Fruit fly (Drosophila melanogaster) whole organism, wandering third instar larva: ENCODE results near the gene Sirt7.
A peak's percentile ranks its signal among the peaks of the same experiment; 100 is the strongest.

Experiments used
- Abd-B ChIP-seq: fragments of >200 bp; optimal IDR thresholded peaks from 2 replicates; lab custom pipeline; 2017; ENCODE audit warnings: missing biosample characterization, missing genetic modification characterization
- CG9705 ChIP-seq: fragments of 200-800 bp; sonication (Bioruptor generic); optimal IDR thresholded peaks from 2 replicates; lab custom pipeline; 2018; ENCODE audit warnings: missing biosample characterization, mild to moderate bottlenecking, missing genetic modification characterization
- CrebA ChIP-seq: fragments of 200-800 bp; sonication (Bioruptor generic); optimal IDR thresholded peaks from 2 replicates; lab custom pipeline; 2016; ENCODE audit warnings: missing biosample characterization, mild to moderate bottlenecking, missing genetic modification characterization, borderline replicate concordance
- Dfd ChIP-seq: fragments of >200 bp; optimal IDR thresholded peaks from 2 replicates; lab custom pipeline; 2017; ENCODE audit warnings: missing biosample characterization, missing genetic modification characterization
- Dif ChIP-seq: fragments of 200-275, 200-300 bp; sonication (Bioruptor generic); optimal IDR thresholded peaks from 2 replicates; lab custom pipeline; 2018; ENCODE audit warnings: missing biosample characterization, missing genetic modification characterization; ENCODE audit not compliant: partially characterized antibody
- HLH106 ChIP-seq: fragments of 200-800 bp; optimal IDR thresholded peaks from 3 replicates; lab custom pipeline; 2019; ENCODE audit warnings: missing biosample characterization, mild to moderate bottlenecking, missing genetic modification characterization, moderate library complexity
- Hr83 ChIP-seq: fragments of 200-300 bp; sonication (Bioruptor generic); optimal IDR thresholded peaks from 2 replicates; lab custom pipeline; 2016; ENCODE audit warnings: missing biosample characterization, mild to moderate bottlenecking, missing genetic modification characterization, moderate library complexity; ENCODE audit not compliant: poor library complexity, severe bottlenecking
- Mio ChIP-seq: sonication (Bioruptor generic); optimal IDR thresholded peaks from 2 replicates; lab custom pipeline; 2016; ENCODE audit warnings: missing biosample characterization, missing genetic modification characterization
- Myc ChIP-seq: fragments of >200 bp; optimal IDR thresholded peaks from 2 replicates; lab custom pipeline; 2017
- N ChIP-seq: fragments of >200 bp; optimal IDR thresholded peaks from 2 replicates; lab custom pipeline; 2018; ENCODE audit warnings: missing biosample characterization, missing external identifiers, missing genetic modification characterization
- OdsH ChIP-seq: fragments of 200-800 bp; sonication (Bioruptor generic); optimal IDR thresholded peaks from 2 replicates; lab custom pipeline; 2016; ENCODE audit warnings: missing biosample characterization, mild to moderate bottlenecking, missing genetic modification characterization
- Rel ChIP-seq, 2 experiments: fragments of 200-800 bp; sonication (Bioruptor generic) in 1 of 2; optimal IDR thresholded peaks; 2 replicates in 1 of 2; 3 replicates in 1 of 2; lab custom pipeline; 2016 to 2019; ENCODE audit warnings: mild to moderate bottlenecking in 2 of 2, missing biosample characterization in 2 of 2, missing genetic modification characterization in 2 of 2, moderate library complexity in 1 of 2
- Sp1 ChIP-seq: fragments of 200-800 bp; sonication (Bioruptor generic); optimal IDR thresholded peaks from 3 replicates; lab custom pipeline; 2019; ENCODE audit warnings: missing biosample characterization, mild to moderate bottlenecking, missing genetic modification characterization, moderate library complexity
- Vsx2 ChIP-seq: fragments of 200-300, 225-300 bp; sonication (Bioruptor generic); optimal IDR thresholded peaks from 2 replicates; lab custom pipeline; 2018; ENCODE audit warnings: missing biosample characterization, missing genetic modification characterization; ENCODE audit not compliant: partially characterized antibody
- br ChIP-seq: fragments of 200-800 bp; sonication (Bioruptor generic); optimal IDR thresholded peaks from 2 replicates; lab custom pipeline; 2016; ENCODE audit warnings: missing biosample characterization, missing genetic modification characterization
- brk ChIP-seq: fragments of 200-800 bp; sonication (Bioruptor generic); optimal IDR thresholded peaks from 2 replicates; lab custom pipeline; 2016; ENCODE audit warnings: missing biosample characterization, mild to moderate bottlenecking, missing genetic modification characterization
- dmrt93B ChIP-seq: fragments of 200-800 bp; sonication (Bioruptor generic); optimal IDR thresholded peaks from 2 replicates; lab custom pipeline; 2018; ENCODE audit warnings: missing biosample characterization, mild to moderate bottlenecking, missing genetic modification characterization
- dsf ChIP-seq: sonication (Bioruptor generic); optimal IDR thresholded peaks from 2 replicates; lab custom pipeline; 2016; ENCODE audit warnings: missing biosample characterization, missing genetic modification characterization, borderline replicate concordance
- foxo ChIP-seq, 2 experiments: fragments of 200-800 bp; sonication (Bioruptor generic); optimal IDR thresholded peaks; 2 replicates in 1 of 2; 3 replicates in 1 of 2; lab custom pipeline; 2016 to 2017; ENCODE audit warnings: missing biosample characterization in 2 of 2, missing genetic modification characterization in 2 of 2
- fru ChIP-seq: fragments of 200-800 bp; sonication (Bioruptor generic); optimal IDR thresholded peaks from 3 replicates; lab custom pipeline; 2016; ENCODE audit warnings: missing biosample characterization, mild to moderate bottlenecking, missing genetic modification characterization
- h ChIP-seq: fragments of 200-800 bp; sonication (Bioruptor generic); optimal IDR thresholded peaks from 3 replicates; lab custom pipeline; 2016; ENCODE audit warnings: missing biosample characterization, mild to moderate bottlenecking, missing genetic modification characterization
- pan ChIP-seq: fragments of >200 bp; optimal IDR thresholded peaks from 2 replicates; lab custom pipeline; 2017
- psq ChIP-seq: fragments of 200-800 bp; sonication (Bioruptor generic); optimal IDR thresholded peaks from 3 replicates; lab custom pipeline; 2017; ENCODE audit warnings: missing biosample characterization, mild to moderate bottlenecking, missing genetic modification characterization, moderate library complexity
- rgr ChIP-seq: fragments of 200-800 bp; sonication (Bioruptor generic); optimal IDR thresholded peaks from 3 replicates; lab custom pipeline; 2016; ENCODE audit warnings: missing biosample characterization, mild to moderate bottlenecking, missing genetic modification characterization
- sage ChIP-seq: fragments of 200-800 bp; sonication (Bioruptor generic); optimal IDR thresholded peaks from 2 replicates; lab custom pipeline; 2016; ENCODE audit warnings: missing biosample characterization, mild to moderate bottlenecking, missing genetic modification characterization
- sv ChIP-seq: fragments of 200-800 bp; sonication (Bioruptor generic); optimal IDR thresholded peaks from 3 replicates; lab custom pipeline; 2016; ENCODE audit warnings: missing biosample characterization, missing genetic modification characterization
- tai ChIP-seq: sonication (Bioruptor generic); optimal IDR thresholded peaks from 2 replicates; lab custom pipeline; 2016; ENCODE audit warnings: missing biosample characterization, missing genetic modification characterization
- woc ChIP-seq: sonication (Bioruptor generic); optimal IDR thresholded peaks from 2 replicates; lab custom pipeline; 2016; ENCODE audit warnings: missing biosample characterization, mild to moderate bottlenecking, missing genetic modification characterization

The Sirt7 gene

DNA sequence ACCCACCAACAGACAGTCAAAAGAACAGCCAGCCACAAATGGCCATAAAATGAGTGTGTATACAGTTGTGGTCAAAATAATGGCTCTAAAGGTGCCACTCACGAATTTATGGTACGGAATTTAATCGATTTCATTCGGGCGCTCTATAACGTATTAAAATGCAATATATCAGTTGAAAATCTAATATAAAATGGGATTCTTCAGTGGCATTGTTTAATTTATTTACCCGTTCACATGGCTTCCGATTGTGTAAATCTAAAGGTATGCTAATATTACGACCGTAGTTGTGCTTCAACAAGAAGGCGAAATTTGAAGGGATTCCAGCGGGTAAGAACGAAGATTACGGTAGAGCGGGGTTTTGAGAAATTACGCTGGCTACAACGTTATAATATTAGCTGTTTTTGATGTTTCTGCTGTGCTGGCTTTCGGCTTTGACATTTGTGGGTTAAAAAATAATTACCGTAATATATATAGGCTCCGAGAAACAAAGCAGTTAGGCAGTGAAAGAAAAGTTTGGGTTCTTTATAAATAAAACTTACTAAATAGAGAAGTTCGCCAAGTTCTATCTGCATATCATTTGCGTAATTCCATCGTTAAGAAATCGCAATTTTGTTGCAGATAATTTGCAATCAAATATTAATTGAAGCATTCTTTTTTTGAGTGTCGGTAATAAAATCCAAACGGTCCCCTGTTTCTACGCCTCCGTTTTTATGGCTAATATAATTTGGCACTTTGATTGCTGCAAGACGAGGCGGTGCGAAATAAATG, 20.1 kb downstream of the Sirt7 start (continued):
- TF ChIP-seq Rel (GFP tag; optimal IDR thresholded peaks at IDR 0.05; lab: Kevin White, UChicago), result no peak
- peak; percentile 30 for TF ChIP-seq Rel (tag; optimal IDR thresholded peaks at IDR 0.05; lab: Kevin White, UChicago)
- peak; percentile 42 for TF ChIP-seq Mio (GFP tag; lab: Kevin White, UChicago)
- TF ChIP-seq, all 38 proteins: peak for 21

DNA sequence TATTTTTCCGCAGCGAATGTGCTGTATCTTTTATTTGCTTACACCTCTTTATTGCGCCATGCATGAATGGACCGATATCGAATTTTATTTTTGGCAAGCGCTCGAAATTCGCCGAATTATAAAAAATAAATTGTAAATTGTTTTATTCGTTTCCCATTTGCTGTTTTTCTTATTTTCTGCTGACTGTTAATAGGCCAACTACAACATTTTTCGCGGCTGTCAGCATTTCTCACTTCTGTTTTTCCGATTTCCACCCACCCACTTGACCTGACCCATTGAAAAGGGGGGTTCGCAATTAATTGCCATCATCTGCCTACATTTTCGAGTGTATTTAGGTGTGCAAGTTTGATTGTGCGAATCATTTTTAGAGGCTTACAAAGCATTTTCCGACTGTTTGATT, 20.9 kb downstream of the Sirt7 start:
- no peak for TF ChIP-seq br (GFP tag; lab: Kevin White, UChicago)

DNA sequence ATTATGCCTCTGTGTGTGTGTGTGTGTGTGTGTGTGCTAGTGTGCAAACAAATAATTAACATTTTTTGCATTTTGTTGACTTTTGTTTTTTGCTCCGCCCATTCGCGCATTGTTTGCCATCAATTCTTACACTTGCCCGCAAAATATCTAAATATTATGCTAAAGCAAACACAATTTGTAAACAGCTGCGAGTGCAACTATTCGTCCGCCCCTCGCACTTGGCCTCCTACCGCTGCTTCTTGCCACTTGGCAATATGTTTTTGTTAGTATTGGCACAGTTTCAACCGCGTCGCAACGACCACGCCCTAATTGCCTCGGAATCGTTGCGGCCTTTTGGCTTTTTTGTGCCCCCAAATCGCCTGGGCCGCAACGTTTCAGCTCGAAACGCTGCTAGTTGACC, 21.8 kb downstream of the Sirt7 start:
- TF ChIP-seq sage (GFP tag; lab: Kevin White, UChicago) (no peak), CrebA (no peak), Dif (GFP tag; lab: Kevin White, UChicago) (no peak), Abd-B (GFP tag; lab: Kevin White, UChicago) (no peak), dsf (no peak), HLH106 (tag; lab: Kevin White, UChicago) (no peak), N (GFP tag; lab: Kevin White, UChicago) (no peak), CG9705 (no peak), brk (GFP tag; lab: Kevin White, UChicago) (no peak), sv (GFP tag; lab: Kevin White, UChicago) (no peak), Rel (GFP tag; optimal IDR thresholded peaks at IDR 0.05; lab: Kevin White, UChicago) (no peak), Rel (tag; optimal IDR thresholded peaks at IDR 0.05; lab: Kevin White, UChicago) (no peak), pan (no peak), Hr83 (no peak)
- TF ChIP-seq, all 38 proteins: peak for 0

- no peak for TF ChIP-seq h (GFP tag; lab: Kevin White, UChicago)
- no peak for TF ChIP-seq Rel (GFP tag; optimal IDR thresholded peaks at IDR 0.05; lab: Kevin White, UChicago)
- TF ChIP-seq Rel (tag; optimal IDR thresholded peaks at IDR 0.05; lab: Kevin White, UChicago), result peak; percentile 49
- no peak for TF ChIP-seq OdsH (GFP tag; lab: Kevin White, UChicago)
- no peak for TF ChIP-seq tai (GFP tag; lab: Kevin White, UChicago)
These were observed 26.3 kb downstream of the Sirt7 start for dm6 chr3R:29082034-29082433.

dm6 chr3R:29082511-29083296, 27.0 kb downstream of the Sirt7 start:
- TF ChIP-seq Dfd (GFP tag; lab: Kevin White, UChicago), result peak; percentile 9
- TF ChIP-seq Rel (GFP tag; optimal IDR thresholded peaks at IDR 0.05; lab: Kevin White, UChicago), result no peak
- TF ChIP-seq Rel (tag; optimal IDR thresholded peaks at IDR 0.05; lab: Kevin White, UChicago), result peak; percentile 53
- peak; percentile 16 for TF ChIP-seq Vsx2 (GFP tag; lab: Kevin White, UChicago)
- TF ChIP-seq Myc (lab: Kevin White, UChicago), result peak; percentile 39
- TF ChIP-seq pan, result no peak
- no peak for TF ChIP-seq dsf

dm6 chr3R:29083459-29084457, 28.0 kb downstream of the Sirt7 start:
- TF ChIP-seq Abd-B (GFP tag; lab: Kevin White, UChicago) (no peak), tai (GFP tag; lab: Kevin White, UChicago) (no peak), sv (GFP tag; lab: Kevin White, UChicago) (no peak), CrebA (no peak), rgr (GFP tag; lab: Kevin White, UChicago) (peak; percentile 17), fru (peak; percentile 12), dmrt93B (GFP tag; lab: Kevin White, UChicago) (no peak), h (GFP tag; lab: Kevin White, UChicago) (no peak), woc (GFP tag; lab: Kevin White, UChicago) (no peak), Rel (GFP tag; optimal IDR thresholded peaks at IDR 0.05; lab: Kevin White, UChicago) (no peak), Rel (tag; optimal IDR thresholded peaks at IDR 0.05; lab: Kevin White, UChicago) (no peak), foxo (GFP tag; optimal IDR thresholded peaks at IDR 0.05; lab: Kevin White, UChicago) (peak in 1 of 2 experiments; percentile 45), N (GFP tag; lab: Kevin White, UChicago) (no peak), psq (no peak), brk (GFP tag; lab: Kevin White, UChicago) (no peak), Sp1 (GFP tag; lab: Kevin White, UChicago) (no peak)
